Worm (Caenorhabditis elegans): ENCODE results near the gene hlh-25.

- no peak for TF ChIP-seq W03F9.2 (tag; optimal IDR thresholded peaks at IDR 0.05)
- no peak for TF ChIP-seq him-1 (tag; optimal IDR thresholded peaks at IDR 0.05)
Measured at ce11 chrII:5503760-5504159, 31.3 kb upstream of the hlh-25 start, which contains the start of gene cyp-44A1.
